Fruit fly (Drosophila melanogaster) whole organism, embryonic: ENCODE results near the gene CG13124.
A peak's percentile ranks its signal among the peaks of the same experiment; 100 is the strongest.

Source experiments
- B-H2 ChIP-seq: fragments of 200-800 bp; sonication (Bioruptor generic); optimal IDR thresholded peaks from 2 replicates; lab custom pipeline; 2018; ENCODE audit warnings: missing biosample characterization, mild to moderate bottlenecking, missing genetic modification characterization
- CG10321 ChIP-seq: fragments of 200-800 bp; sonication (Bioruptor generic); IDR thresholded peaks from 2 replicates; pipeline ENCODE4 v1.3.6; 2022; ENCODE audit warnings: missing biosample characterization, missing genetic modification characterization
- CG10565 ChIP-seq: fragments of 200-800 bp; sonication (Bioruptor generic); optimal IDR thresholded peaks from 3 replicates; lab custom pipeline; 2016; ENCODE audit warnings: missing biosample characterization, mild to moderate bottlenecking, missing genetic modification characterization
- CG11085 ChIP-seq: fragments of 200-800 bp; sonication (Bioruptor generic); IDR thresholded peaks from 2 replicates; pipeline ENCODE4 v1.3.6; 2022; ENCODE audit warnings: missing biosample characterization, missing genetic modification characterization
- CG11560 ChIP-seq: fragments of 200-800 bp; sonication (Bioruptor generic); IDR thresholded peaks from 3 replicates; pipeline ENCODE4 v1.3.6; 2022; ENCODE audit warnings: missing biosample characterization, missing genetic modification characterization
- CG14667 ChIP-seq: fragments of 200-800 bp; sonication (Bioruptor generic); IDR thresholded peaks from 2 replicates; pipeline ENCODE4 v1.3.6; 2022; ENCODE audit warnings: missing biosample characterization, missing genetic modification characterization
- CG15601 ChIP-seq: fragments of 200-800 bp; sonication (Bioruptor generic); optimal IDR thresholded peaks from 3 replicates; lab custom pipeline; 2019; ENCODE audit warnings: missing biosample characterization, mild to moderate bottlenecking, missing genetic modification characterization, moderate library complexity
- CG17802 ChIP-seq: fragments of 200-800 bp; sonication (Bioruptor generic); optimal IDR thresholded peaks from 2 replicates; lab custom pipeline; 2018; ENCODE audit warnings: missing biosample characterization, mild to moderate bottlenecking, missing genetic modification characterization, moderate library complexity
- CG1792 ChIP-seq: fragments of 200-800 bp; sonication (Bioruptor generic); optimal IDR thresholded peaks from 2 replicates; lab custom pipeline; 2016; ENCODE audit warnings: missing biosample characterization, missing genetic modification characterization
- CG18476 ChIP-seq: fragments of 200-800 bp; sonication (Bioruptor generic); optimal IDR thresholded peaks from 2 replicates; lab custom pipeline; 2016; ENCODE audit warnings: missing biosample characterization, mild to moderate bottlenecking, missing genetic modification characterization
- CG2202 ChIP-seq: fragments of 200-800 bp; sonication (Bioruptor generic); optimal IDR thresholded peaks from 2 replicates; lab custom pipeline; 2018; ENCODE audit warnings: missing biosample characterization, mild to moderate bottlenecking, missing genetic modification characterization
- CG2678 ChIP-seq: fragments of 200-800 bp; sonication (Bioruptor generic); optimal IDR thresholded peaks from 3 replicates; lab custom pipeline; 2019; ENCODE audit warnings: missing biosample characterization, mild to moderate bottlenecking, missing genetic modification characterization, moderate library complexity
- CG30431 ChIP-seq: fragments of 200-800 bp; sonication (Bioruptor generic); optimal IDR thresholded peaks from 2 replicates; lab custom pipeline; 2017; ENCODE audit warnings: missing biosample characterization, missing genetic modification characterization
- CG7839 ChIP-seq: fragments of 200-800 bp; sonication (Bioruptor generic); optimal IDR thresholded peaks from 3 replicates; lab custom pipeline; 2018; ENCODE audit warnings: missing biosample characterization, mild to moderate bottlenecking, missing genetic modification characterization, moderate library complexity
- CG8359 ChIP-seq: fragments of 200-800 bp; sonication (Bioruptor generic); optimal IDR thresholded peaks from 2 replicates; lab custom pipeline; 2017; ENCODE audit warnings: missing biosample characterization, mild to moderate bottlenecking, missing genetic modification characterization, borderline replicate concordance
- CG9609 ChIP-seq: fragments of 200-800 bp; sonication (Bioruptor generic); optimal IDR thresholded peaks from 3 replicates; lab custom pipeline; 2016; ENCODE audit warnings: missing biosample characterization, missing genetic modification characterization
- CG9797 ChIP-seq: fragments of 200-800 bp; sonication (Bioruptor generic); optimal IDR thresholded peaks from 3 replicates; lab custom pipeline; 2018; ENCODE audit warnings: missing biosample characterization, mild to moderate bottlenecking, missing genetic modification characterization
- CG9932 ChIP-seq: fragments of 200-800 bp; sonication (Bioruptor generic); IDR thresholded peaks from 2 replicates; pipeline ENCODE4 v1.3.6; 2022; ENCODE audit warnings: missing biosample characterization, missing genetic modification characterization
- CHES-1-like ChIP-seq: fragments of 200-800 bp; sonication (Bioruptor generic); optimal IDR thresholded peaks from 2 replicates; lab custom pipeline; 2016; ENCODE audit warnings: missing biosample characterization, missing genetic modification characterization
- D ChIP-seq, 2 experiments: fragments of 200-800 bp in 1 of 2; fragments of >200 bp in 1 of 2; sonication (Bioruptor generic) in 1 of 2; optimal IDR thresholded peaks; 2 replicates in 1 of 2; 3 replicates in 1 of 2; lab custom pipeline; 2017; ENCODE audit warnings: mild to moderate bottlenecking in 1 of 2, missing biosample characterization in 1 of 2, missing genetic modification characterization in 1 of 2, missing genetic modification reagents in 1 of 2
- Elba2 ChIP-seq: fragments of 200-800 bp; sonication (Bioruptor generic); optimal IDR thresholded peaks from 3 replicates; lab custom pipeline; 2016; ENCODE audit warnings: missing biosample characterization, missing genetic modification characterization
- Gsc ChIP-seq: fragments of 200-800 bp; sonication (Bioruptor generic); IDR thresholded peaks from 2 replicates; pipeline ENCODE4 v1.3.6; 2022; ENCODE audit warnings: missing biosample characterization, missing genetic modification characterization
- H2.0 ChIP-seq: fragments of 200-800 bp; sonication (Bioruptor generic); IDR thresholded peaks from 2 replicates; pipeline ENCODE4 v1.3.6; 2022; ENCODE audit warnings: missing biosample characterization, missing genetic modification characterization
- HLHmδ ChIP-seq: fragments of 200-800 bp; sonication (Bioruptor generic); optimal IDR thresholded peaks from 2 replicates; lab custom pipeline; 2018; ENCODE audit warnings: missing biosample characterization, mild to moderate bottlenecking, missing genetic modification characterization, moderate library complexity
- HmgD ChIP-seq: fragments of 200-800 bp; sonication (Bioruptor generic); optimal IDR thresholded peaks from 3 replicates; lab custom pipeline; 2016; ENCODE audit warnings: missing biosample characterization, missing genetic modification characterization
- Mad ChIP-seq: fragments of 200-800 bp; sonication (Bioruptor generic); optimal IDR thresholded peaks from 2 replicates; lab custom pipeline; 2016; ENCODE audit warnings: missing biosample characterization, missing genetic modification characterization
- Max ChIP-seq: fragments of 200-800 bp; sonication (Bioruptor generic); optimal IDR thresholded peaks from 2 replicates; lab custom pipeline; 2016; ENCODE audit warnings: missing biosample characterization, mild to moderate bottlenecking, missing genetic modification characterization
- Sry-δ ChIP-seq: fragments of 200-800 bp; sonication (Bioruptor generic); optimal IDR thresholded peaks from 2 replicates; lab custom pipeline; 2016; ENCODE audit warnings: missing biosample characterization, missing genetic modification characterization
- Tbp ChIP-seq: fragments of >200 bp; optimal IDR thresholded peaks from 2 replicates; lab custom pipeline; 2018; ENCODE audit warnings: missing biosample characterization, missing genetic modification characterization
- ab ChIP-seq: fragments of 200-800 bp; sonication (Bioruptor generic); optimal IDR thresholded peaks from 2 replicates; lab custom pipeline; 2016; ENCODE audit warnings: missing biosample characterization, missing genetic modification characterization
- abd-A ChIP-seq: fragments of 200-800 bp; sonication (Bioruptor generic); optimal IDR thresholded peaks from 3 replicates; lab custom pipeline; 2019; ENCODE audit warnings: missing biosample characterization, mild to moderate bottlenecking, missing genetic modification characterization, moderate library complexity
- br ChIP-seq: fragments of >200 bp; optimal IDR thresholded peaks from 2 replicates; lab custom pipeline; 2017
- bsh ChIP-seq, 2 experiments: fragments of 200-800 bp; sonication (Bioruptor generic); optimal IDR thresholded peaks; 2 replicates each; lab custom pipeline; 2017 to 2018; ENCODE audit warnings: mild to moderate bottlenecking in 2 of 2, missing biosample characterization in 2 of 2, missing genetic modification characterization in 2 of 2, moderate library complexity in 1 of 2
- crc ChIP-seq: fragments of 200-800 bp; sonication (Bioruptor generic); optimal IDR thresholded peaks from 2 replicates; lab custom pipeline; 2016; ENCODE audit warnings: missing biosample characterization, missing genetic modification characterization
- croc ChIP-seq: fragments of 200-800 bp; sonication (Bioruptor generic); conservative IDR thresholded peaks from 3 replicates; pipeline ENCODE4 v1.3.6; 2022; ENCODE audit warnings: missing biosample characterization, missing genetic modification characterization
- dan ChIP-seq: fragments of 200-800 bp; sonication (Bioruptor generic); IDR thresholded peaks from 2 replicates; pipeline ENCODE4 v1.3.6; 2022; ENCODE audit warnings: missing biosample characterization, missing genetic modification characterization
- fd102C ChIP-seq: fragments of 200-800 bp; sonication (Bioruptor generic); optimal IDR thresholded peaks from 2 replicates; lab custom pipeline; 2018; ENCODE audit warnings: missing biosample characterization, mild to moderate bottlenecking, missing genetic modification characterization, moderate library complexity
- gfzf ChIP-seq: fragments of 200-800 bp; sonication (Bioruptor generic); optimal IDR thresholded peaks from 2 replicates; lab custom pipeline; 2016; ENCODE audit warnings: missing biosample characterization, mild to moderate bottlenecking, missing genetic modification characterization, moderate library complexity
- hth ChIP-seq: fragments of >200 bp; optimal IDR thresholded peaks from 2 replicates; lab custom pipeline; 2017; ENCODE audit warnings: inconsistent platforms
- knrl ChIP-seq: fragments of 200-800 bp; sonication (Bioruptor generic); IDR thresholded peaks from 3 replicates; pipeline ENCODE4 v1.3.6; 2022; ENCODE audit warnings: missing biosample characterization, missing genetic modification characterization; ENCODE audit not compliant: partially characterized antibody
- pfk ChIP-seq: fragments of 200-800 bp; sonication (Bioruptor generic); optimal IDR thresholded peaks from 2 replicates; lab custom pipeline; 2018; ENCODE audit warnings: missing biosample characterization, mild to moderate bottlenecking, missing genetic modification characterization, moderate library complexity
- repo ChIP-seq: fragments of 200-800 bp; sonication (Bioruptor generic); optimal IDR thresholded peaks from 2 replicates; lab custom pipeline; 2016; ENCODE audit warnings: missing biosample characterization, missing genetic modification characterization
- schlank ChIP-seq: fragments of 200-800 bp; sonication (Bioruptor generic); optimal IDR thresholded peaks from 2 replicates; lab custom pipeline; 2018; ENCODE audit warnings: missing biosample characterization, mild to moderate bottlenecking, missing genetic modification characterization
- seq ChIP-seq: fragments of 200-800 bp; sonication (Bioruptor generic); IDR thresholded peaks from 2 replicates; pipeline ENCODE4 v1.3.6; 2022; ENCODE audit warnings: missing biosample characterization, missing genetic modification characterization
- slou ChIP-seq: fragments of 200-800 bp; sonication (Bioruptor generic); optimal IDR thresholded peaks from 3 replicates; lab custom pipeline; 2016; ENCODE audit warnings: missing biosample characterization, missing genetic modification characterization
- slp2 ChIP-seq: fragments of 200-800 bp; sonication (Bioruptor generic); optimal IDR thresholded peaks from 2 replicates; lab custom pipeline; 2016; ENCODE audit warnings: missing biosample characterization, missing genetic modification characterization
- sob ChIP-seq: fragments of 200-800 bp; sonication (Bioruptor generic); IDR thresholded peaks from 2 replicates; pipeline ENCODE4 v1.3.6; 2022; ENCODE audit warnings: missing biosample characterization, missing genetic modification characterization
- yki ChIP-seq: fragments of >200 bp; optimal IDR thresholded peaks from 3 replicates; lab custom pipeline; 2018
- z ChIP-seq: fragments of 200-800 bp; sonication (Bioruptor generic); IDR thresholded peaks from 3 replicates; pipeline ENCODE4 v1.3.6; 2022; ENCODE audit warnings: missing biosample characterization, missing genetic modification characterization
- zen2 ChIP-seq: fragments of 200-800 bp; sonication (Bioruptor generic); IDR thresholded peaks from 3 replicates; pipeline ENCODE4 v1.3.6; 2022; ENCODE audit warnings: missing biosample characterization, missing genetic modification characterization; ENCODE audit not compliant: partially characterized antibody

The CG13124 gene

DNA sequence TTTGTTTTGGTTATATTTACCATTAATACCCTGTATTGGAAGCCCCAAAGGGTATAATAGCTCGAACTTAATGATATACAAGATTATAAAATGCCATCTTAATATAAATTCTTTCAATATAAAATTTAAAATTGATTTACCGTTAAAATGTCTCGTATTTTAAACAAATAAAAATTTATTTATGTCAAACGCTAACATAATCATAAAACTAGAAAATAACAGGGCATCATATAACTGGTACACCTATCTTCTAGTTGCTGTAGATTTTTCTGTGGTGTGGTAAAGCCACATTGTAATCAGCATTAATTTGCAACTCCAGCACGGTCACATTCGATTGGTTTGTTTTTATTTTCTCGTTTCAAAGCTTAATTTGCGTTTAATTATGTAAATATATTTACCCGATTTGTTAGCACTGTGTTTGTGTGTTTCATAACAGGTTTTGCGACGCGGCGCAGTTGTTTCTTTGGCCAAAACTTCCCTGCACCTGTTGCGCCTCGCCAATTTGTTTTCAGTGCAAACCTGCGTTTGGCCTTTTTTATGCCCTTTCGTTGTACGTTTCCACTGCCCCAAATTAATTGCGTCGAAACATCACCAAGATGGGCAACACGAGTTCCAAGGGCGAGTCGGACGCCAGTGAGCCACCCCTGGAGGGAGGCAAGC is 48.7 kb upstream of the CG13124 start, which contains the start of the genes CG4658 and CG5846 (continued):
- TF ChIP-seq Elba2 (GFP tag; lab: Kevin White, UChicago) (peak; percentile 61), CG11085 (peak; percentile 92), hth (no peak), slp2 (peak; percentile 73), CG9609 (GFP tag; lab: Kevin White, UChicago) (peak; percentile 64), Sry-δ (GFP tag; lab: Kevin White, UChicago) (peak; percentile 44), CG1792 (peak; percentile 5), Gsc (GFP tag; lab: Robert Waterston, UW) (peak; percentile 78), zen2 (GFP tag; lab: Robert Waterston, UW) (no peak), HmgD (GFP tag; lab: Kevin White, UChicago) (peak; percentile 23), CG9797 (GFP tag; lab: Kevin White, UChicago) (peak; percentile 77), ab (GFP tag; lab: Kevin White, UChicago) (peak; percentile 26), gfzf (peak; percentile 81), Max (peak; percentile 90), B-H2 (GFP tag; lab: Kevin White, UChicago) (peak; percentile 85), abd-A (no peak), CG15601 (tag; lab: Kevin White, UChicago) (peak; percentile 91), dan (GFP tag; lab: Robert Waterston, UW) (peak; percentile 50; the same call in 1 of the 2 replicates), CG2202 (tag; lab: Kevin White, UChicago) (peak; percentile 91), CG14667 (GFP tag; lab: Robert Waterston, UW) (peak; percentile 94), CG30431 (peak; percentile 73), HLHmδ (no peak), fd102C (GFP tag; lab: Kevin White, UChicago) (peak; percentile 84), z (GFP tag; lab: Robert Waterston, UW) (peak; percentile 56; the same call in 1 of the 3 replicates), CG17802 (tag; lab: Kevin White, UChicago) (peak; percentile 64), crc (GFP tag; lab: Kevin White, UChicago) (peak; percentile 26), slou (GFP tag; lab: Kevin White, UChicago) (peak; percentile 88), knrl (GFP tag; lab: Robert Waterston, UW) (no peak; the same call in 2 of the 3 replicates), sob (GFP tag; lab: Robert Waterston, UW) (peak; percentile 94), CG18476 (peak; percentile 90), schlank (tag; lab: Kevin White, UChicago) (peak; percentile 72), CG2678 (tag; lab: Kevin White, UChicago) (peak; percentile 96), CHES-1-like (GFP tag; lab: Kevin White, UChicago) (peak; percentile 71), CG11560 (tag; lab: Robert Waterston, UW) (peak; percentile 78), H2.0 (peak; percentile 91), CG9932 (peak; percentile 90), D (optimal IDR thresholded peaks at IDR 0.05; lab: Kevin White, UChicago) (no peak), D (GFP tag; optimal IDR thresholded peaks at IDR 0.05; lab: Kevin White, UChicago) (peak; percentile 84), seq (peak; percentile 80), repo (GFP tag; lab: Kevin White, UChicago) (peak; percentile 27), pfk (GFP tag; lab: Kevin White, UChicago) (no peak), bsh (GFP tag; optimal IDR thresholded peaks at IDR 0.05; lab: Kevin White, UChicago) (peak; percentile 16 to 97), Tbp (GFP tag; lab: Kevin White, UChicago) (no peak), br (no peak), CG10565 (peak; percentile 52), yki (no peak), CG7839 (tag; lab: Kevin White, UChicago) (peak; percentile 96), CG8359 (GFP tag; lab: Kevin White, UChicago) (peak; percentile 67), CG10321 (GFP tag; lab: Robert Waterston, UW) (peak; percentile 62; the same call in 1 of the 2 replicates), croc (GFP tag; lab: Robert Waterston, UW) (peak; percentile 89), Mad (GFP tag; lab: Kevin White, UChicago) (peak; percentile 85)
